Worm (Caenorhabditis elegans) whole organism, L3 larva: ENCODE data around the gene tag-329.

Experiments used
- elt-3 ChIP-seq, 3 experiments: fragments of 150-350 bp in 1 of 3; sonication (generic microtip) in 2 of 3; optimal IDR thresholded peaks; 2 replicates in 2 of 3; 4 replicates in 1 of 3; lab custom pipeline; 2014 to 2017; ENCODE audit warnings: missing biosample characterization in 3 of 3, missing genetic modification characterization in 3 of 3
- eor-1 ChIP-seq, 2 experiments: fragments of 150-350 bp; optimal IDR thresholded peaks; 2 replicates each; lab custom pipeline; 2014 to 2018; ENCODE audit warnings: missing biosample characterization in 2 of 2, missing genetic modification characterization in 2 of 2
- fkh-10 ChIP-seq: sonication (generic microtip); optimal IDR thresholded peaks from 2 replicates; lab custom pipeline; 2017; ENCODE audit warnings: missing biosample characterization, missing genetic modification reagents, missing genetic modification characterization
- jun-1 ChIP-seq: fragments of 150-350 bp; optimal IDR thresholded peaks from 2 replicates; lab custom pipeline; 2014; ENCODE audit warnings: missing biosample characterization, missing genetic modification reagents, missing genetic modification characterization
- nfya-1 ChIP-seq: sonication (generic microtip); optimal IDR thresholded peaks from 2 replicates; lab custom pipeline; 2017; ENCODE audit warnings: missing genetic modification characterization, mild to moderate bottlenecking, missing compliant biosample characterization, antibody characterized with exemption, moderate library complexity; ENCODE audit not compliant: insufficient read depth
- nhr-12 ChIP-seq: fragments of 150-350 bp; optimal IDR thresholded peaks from 2 replicates; lab custom pipeline; 2014; ENCODE audit warnings: missing biosample characterization, missing genetic modification characterization
- nhr-28 ChIP-seq: fragments of 150-350 bp; optimal IDR thresholded peaks from 2 replicates; lab custom pipeline; 2014; ENCODE audit warnings: missing biosample characterization, missing genetic modification characterization
- nhr-67 ChIP-seq: fragments of 150-350 bp; optimal IDR thresholded peaks from 2 replicates; lab custom pipeline; 2014; ENCODE audit warnings: missing biosample characterization, missing genetic modification characterization
- tbx-2 ChIP-seq: sonication (generic microtip); optimal IDR thresholded peaks from 2 replicates; lab custom pipeline; 2016; ENCODE audit warnings: mild to moderate bottlenecking, missing genetic modification characterization, missing compliant biosample characterization
- unc-39 ChIP-seq: sonication (generic microtip); optimal IDR thresholded peaks from 4 replicates; lab custom pipeline; 2017; ENCODE audit warnings: missing biosample characterization, missing genetic modification characterization
- unc-62 ChIP-seq: fragments of 150-350 bp; sonication (generic microtip); optimal IDR thresholded peaks from 4 replicates; lab custom pipeline; 2014; ENCODE audit warnings: missing biosample characterization, missing genetic modification reagents, missing genetic modification characterization
- zag-1 ChIP-seq: fragments of 150-350 bp; optimal IDR thresholded peaks from 2 replicates; lab custom pipeline; 2014; ENCODE audit warnings: missing biosample characterization, missing genetic modification characterization
- ztf-4 ChIP-seq: fragments of 150-350 bp; optimal IDR thresholded peaks from 2 replicates; lab custom pipeline; 2014; ENCODE audit warnings: missing biosample characterization, missing genetic modification characterization

DNA sequence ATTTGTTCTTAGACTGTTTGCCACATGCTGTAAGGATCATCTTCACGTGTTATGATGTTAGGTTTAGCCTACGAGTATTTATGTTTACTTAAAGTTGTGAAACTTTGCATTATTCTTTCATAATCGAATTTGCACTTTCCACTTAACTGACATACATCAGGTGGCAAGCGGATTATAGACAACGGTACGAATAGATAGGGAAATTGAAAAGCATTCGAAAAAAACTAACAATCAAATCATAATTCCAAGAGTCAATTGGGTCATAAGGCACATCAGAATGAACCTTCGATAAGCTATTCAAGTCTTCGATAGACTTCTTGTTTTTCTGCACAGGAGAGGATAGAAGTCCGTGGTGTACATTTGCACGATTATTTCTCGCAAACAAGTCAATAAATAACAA is 42.3 kb upstream of the tag-329 start:
- TF ChIP-seq fkh-10 (GFP tag; lab: Kevin White, UChicago) (no peak), nhr-12 (tag; lab: Kevin White, UChicago) (no peak), nhr-28 (tag; lab: Kevin White, UChicago) (no peak), zag-1 (tag; lab: Kevin White, UChicago) (no peak), ztf-4 (tag; lab: Kevin White, UChicago) (no peak), nfya-1 (tag; lab: Kevin White, UChicago) (no peak), elt-3 (tag; optimal IDR thresholded peaks at IDR 0.05; lab: Kevin White, UChicago) (no peak), unc-62 (GFP tag; lab: Kevin White, UChicago) (no peak), eor-1 (tag; optimal IDR thresholded peaks at IDR 0.05; lab: Kevin White, UChicago) (no peak), nhr-67 (tag; lab: Kevin White, UChicago) (no peak), jun-1 (tag; lab: Kevin White, UChicago) (no peak), unc-39 (no peak), tbx-2 (no peak)
